Fruit fly (Drosophila melanogaster) whole organism, embryonic: Measurements from ENCODE around the gene pigs.

Source experiments
- C15 ChIP-seq: fragments of 200-800 bp; sonication (Bioruptor generic); IDR thresholded peaks from 3 replicates; pipeline ENCODE4 v1.3.6; 2022; ENCODE audit warnings: missing biosample characterization, missing genetic modification characterization
- CG1529 ChIP-seq: fragments of 200-800 bp; sonication (Bioruptor generic); optimal IDR thresholded peaks from 3 replicates; lab custom pipeline; 2018; ENCODE audit warnings: missing biosample characterization, missing genetic modification characterization
- CG16815 ChIP-seq: fragments of 200-800 bp; sonication (Bioruptor generic); optimal IDR thresholded peaks from 3 replicates; lab custom pipeline; 2017; ENCODE audit warnings: missing biosample characterization, mild to moderate bottlenecking, missing genetic modification characterization
- CG16863 ChIP-seq: fragments of 200-800 bp; sonication (Bioruptor generic); optimal IDR thresholded peaks from 3 replicates; lab custom pipeline; 2016; ENCODE audit warnings: missing biosample characterization, missing genetic modification characterization
- CG17359 ChIP-seq: fragments of 200-800 bp; sonication (Bioruptor generic); optimal IDR thresholded peaks from 3 replicates; lab custom pipeline; 2018; ENCODE audit warnings: missing biosample characterization, mild to moderate bottlenecking, missing genetic modification characterization, moderate library complexity
- CG17385 ChIP-seq: fragments of 200-800 bp; sonication (Bioruptor generic); optimal IDR thresholded peaks from 3 replicates; lab custom pipeline; 2018; ENCODE audit warnings: missing biosample characterization, mild to moderate bottlenecking, missing genetic modification characterization
- CG18619 ChIP-seq: fragments of 200-800 bp; sonication (Bioruptor generic); optimal IDR thresholded peaks from 3 replicates; lab custom pipeline; 2017; ENCODE audit warnings: missing biosample characterization, mild to moderate bottlenecking, missing genetic modification characterization
- CG33557 ChIP-seq: fragments of 200-800 bp; sonication (Bioruptor generic); optimal IDR thresholded peaks from 2 replicates; lab custom pipeline; 2019; ENCODE audit warnings: missing biosample characterization, mild to moderate bottlenecking, missing genetic modification characterization, moderate library complexity
- CG34376 ChIP-seq: fragments of 200-800 bp; sonication (Bioruptor generic); optimal IDR thresholded peaks from 2 replicates; lab custom pipeline; 2018; ENCODE audit warnings: missing biosample characterization, mild to moderate bottlenecking, missing genetic modification characterization
- CG7357 ChIP-seq: fragments of 200-800 bp; sonication (Bioruptor generic); IDR thresholded peaks from 3 replicates; pipeline ENCODE4 v1.3.6; 2022; ENCODE audit warnings: missing biosample characterization, missing genetic modification characterization
- CG7556 ChIP-seq: fragments of 200-800 bp; sonication (Bioruptor generic); optimal IDR thresholded peaks from 2 replicates; lab custom pipeline; 2017; ENCODE audit warnings: missing biosample characterization, mild to moderate bottlenecking, missing genetic modification characterization
- D19B ChIP-seq: fragments of 200-800 bp; sonication (Bioruptor generic); optimal IDR thresholded peaks from 2 replicates; lab custom pipeline; 2017; ENCODE audit warnings: missing biosample characterization, mild to moderate bottlenecking, missing genetic modification characterization
- ERR ChIP-seq: fragments of 200-800 bp; sonication (Bioruptor generic); optimal IDR thresholded peaks from 2 replicates; lab custom pipeline; 2016; ENCODE audit warnings: missing biosample characterization, missing genetic modification characterization
- HLH3B ChIP-seq: fragments of 200-800 bp; sonication (Bioruptor generic); IDR thresholded peaks from 2 replicates; pipeline ENCODE4 v1.3.6; 2022; ENCODE audit warnings: missing biosample characterization, missing genetic modification characterization
- Lim3 ChIP-seq: fragments of 200-800 bp; sonication (Bioruptor generic); IDR thresholded peaks from 2 replicates; pipeline ENCODE4 v1.3.6; 2022; ENCODE audit warnings: missing biosample characterization, missing genetic modification characterization
- MESR4 ChIP-seq: fragments of 200-800 bp; sonication (Bioruptor generic); optimal IDR thresholded peaks from 2 replicates; lab custom pipeline; 2018; ENCODE audit warnings: missing biosample characterization, mild to moderate bottlenecking, missing genetic modification characterization, moderate library complexity
- Mrtf ChIP-seq: fragments of 200-800 bp; sonication (Bioruptor generic); IDR thresholded peaks from 3 replicates; pipeline ENCODE4 v1.3.6; 2022; ENCODE audit warnings: missing biosample characterization, missing genetic modification characterization
- Opbp ChIP-seq: fragments of 200-800 bp; sonication (Bioruptor generic); IDR thresholded peaks from 3 replicates; pipeline ENCODE4 v1.3.6; 2022; ENCODE audit warnings: missing biosample characterization, missing genetic modification characterization; ENCODE audit not compliant: partially characterized antibody
- PHDP ChIP-seq: fragments of 200-800 bp; sonication (Bioruptor generic); optimal IDR thresholded peaks from 3 replicates; lab custom pipeline; 2018; ENCODE audit warnings: missing biosample characterization, mild to moderate bottlenecking, missing genetic modification characterization, moderate library complexity
- Rx ChIP-seq: fragments of 200-800 bp; sonication (Bioruptor generic); IDR thresholded peaks from 2 replicates; pipeline ENCODE4 v1.3.6; 2022; ENCODE audit warnings: missing biosample characterization, missing genetic modification characterization
- Sox100B ChIP-seq: fragments of 200-800 bp; sonication (Bioruptor generic); optimal IDR thresholded peaks from 3 replicates; lab custom pipeline; 2018; ENCODE audit warnings: missing biosample characterization, mild to moderate bottlenecking, missing genetic modification characterization
- Trl ChIP-seq, 3 experiments: fragments of >200 bp in 2 of 3; fragments of 200-800 bp in 1 of 3; sonication (Bioruptor generic) in 1 of 3; optimal IDR thresholded peaks; 2 replicates in 1 of 3; 3 replicates in 2 of 3; lab custom pipeline; 2016 to 2017; ENCODE audit warnings: missing biosample characterization in 1 of 3, missing genetic modification characterization in 1 of 3
- cato ChIP-seq: fragments of 200-800 bp; sonication (Bioruptor generic); optimal IDR thresholded peaks from 2 replicates; lab custom pipeline; 2016; ENCODE audit warnings: missing biosample characterization, missing genetic modification characterization, borderline replicate concordance
- chinmo ChIP-seq: fragments of 200-800 bp; sonication (Bioruptor generic); IDR thresholded peaks from 4 replicates; pipeline ENCODE4 v1.3.6; 2022; ENCODE audit warnings: missing biosample characterization, missing genetic modification characterization; ENCODE audit not compliant: partially characterized antibody
- chm ChIP-seq: fragments of 200-800 bp; sonication (Bioruptor generic); IDR thresholded peaks from 2 replicates; pipeline ENCODE4 v1.3.6; 2022; ENCODE audit warnings: missing biosample characterization, missing genetic modification characterization
- dmrt99B ChIP-seq: fragments of 200-800 bp; sonication (Bioruptor generic); optimal IDR thresholded peaks from 2 replicates; lab custom pipeline; 2018; ENCODE audit warnings: missing biosample characterization, mild to moderate bottlenecking, missing genetic modification characterization, moderate library complexity
- dpn ChIP-seq, 2 experiments: fragments of 200-800 bp; sonication (Bioruptor generic); optimal IDR thresholded peaks; 3 replicates each; lab custom pipeline; 2016; ENCODE audit warnings: missing biosample characterization in 2 of 2, missing genetic modification characterization in 2 of 2
- dysf ChIP-seq: fragments of 200-800 bp; sonication (Bioruptor generic); IDR thresholded peaks from 3 replicates; pipeline ENCODE4 v1.3.6; 2022; ENCODE audit warnings: missing biosample characterization, missing genetic modification characterization
- esg ChIP-seq: fragments of 200-800 bp; sonication (Bioruptor generic); conservative IDR thresholded peaks from 2 replicates; pipeline ENCODE4 v1.3.6; 2022; ENCODE audit warnings: missing biosample characterization, missing genetic modification characterization
- fd96Cb ChIP-seq: fragments of 200-800 bp; sonication (Bioruptor generic); optimal IDR thresholded peaks from 2 replicates; lab custom pipeline; 2018; ENCODE audit warnings: missing biosample characterization, mild to moderate bottlenecking, missing genetic modification characterization, moderate library complexity
- gem ChIP-seq: fragments of 200-800 bp; sonication (Bioruptor generic); optimal IDR thresholded peaks from 2 replicates; lab custom pipeline; 2019; ENCODE audit warnings: missing biosample characterization, mild to moderate bottlenecking, missing genetic modification characterization, moderate library complexity
- gsb ChIP-seq: fragments of 200-800 bp; sonication (Bioruptor generic); IDR thresholded peaks from 2 replicates; pipeline ENCODE4 v1.3.6; 2022; ENCODE audit warnings: missing biosample characterization, missing genetic modification characterization
- h ChIP-seq: fragments of >200 bp; optimal IDR thresholded peaks from 2 replicates; lab custom pipeline; 2017
- ham ChIP-seq: fragments of 200-800 bp; sonication (Bioruptor generic); IDR thresholded peaks from 2 replicates; pipeline ENCODE4 v1.3.6; 2022; ENCODE audit warnings: missing biosample characterization, missing genetic modification characterization
- hkb ChIP-seq, 2 experiments: fragments of 200-800 bp in 1 of 2; fragments of >200 bp in 1 of 2; sonication (Bioruptor generic) in 1 of 2; IDR thresholded peaks in 1 of 2; optimal IDR thresholded peaks in 1 of 2; 2 replicates each; pipeline versions ENCODE4 v1.3.6 to Lab custom; 2017 to 2022; ENCODE audit warnings: missing biosample characterization in 1 of 2, missing genetic modification characterization in 1 of 2
- lola ChIP-seq, 3 experiments: fragments of >200 bp in 2 of 3; fragments of 200-800 bp in 1 of 3; sonication (Bioruptor generic) in 1 of 3; optimal IDR thresholded peaks; 2 replicates each; lab custom pipeline; 2017 to 2019; ENCODE audit warnings: missing biosample characterization in 3 of 3, missing genetic modification characterization in 3 of 3, mild to moderate bottlenecking in 1 of 3, moderate library complexity in 1 of 3
- nerfin-1 ChIP-seq: fragments of 200-800 bp; sonication (Bioruptor generic); optimal IDR thresholded peaks from 3 replicates; lab custom pipeline; 2019; ENCODE audit warnings: missing biosample characterization, mild to moderate bottlenecking, missing genetic modification characterization, moderate library complexity
- nmo ChIP-seq: fragments of 200-800 bp; sonication (Bioruptor generic); optimal IDR thresholded peaks from 2 replicates; lab custom pipeline; 2018; ENCODE audit warnings: missing biosample characterization, mild to moderate bottlenecking, missing genetic modification characterization, moderate library complexity
- p53 ChIP-seq: fragments of 200-800 bp; sonication (Bioruptor generic); optimal IDR thresholded peaks from 2 replicates; lab custom pipeline; 2016; ENCODE audit warnings: missing biosample characterization, missing genetic modification characterization
- ranshi ChIP-seq: fragments of 200-800 bp; sonication (Bioruptor generic); IDR thresholded peaks from 2 replicates; pipeline ENCODE4 v1.3.6; 2022; ENCODE audit warnings: missing biosample characterization, missing genetic modification characterization
- slou ChIP-seq: fragments of 200-800 bp; sonication (Bioruptor generic); optimal IDR thresholded peaks from 3 replicates; lab custom pipeline; 2016; ENCODE audit warnings: missing biosample characterization, missing genetic modification characterization
- ssp ChIP-seq: fragments of 200-800 bp; sonication (Bioruptor generic); IDR thresholded peaks from 2 replicates; pipeline ENCODE4 v1.3.6; 2022; ENCODE audit warnings: missing biosample characterization, missing genetic modification characterization
- stc ChIP-seq: fragments of 200-800 bp; sonication (Bioruptor generic); IDR thresholded peaks from 2 replicates; pipeline ENCODE4 v1.3.6; 2022; ENCODE audit warnings: missing biosample characterization, missing genetic modification characterization
- tap ChIP-seq: fragments of 200-800 bp; optimal IDR thresholded peaks from 3 replicates; lab custom pipeline; 2019; ENCODE audit warnings: missing biosample characterization, mild to moderate bottlenecking, missing genetic modification characterization, moderate library complexity
- tgo ChIP-seq: fragments of 200-800 bp; sonication (Bioruptor generic); IDR thresholded peaks from 3 replicates; pipeline ENCODE4 v1.3.6; 2022; ENCODE audit warnings: missing biosample characterization, missing genetic modification characterization
- tin ChIP-seq: fragments of 200-800 bp; sonication (Bioruptor generic); optimal IDR thresholded peaks from 3 replicates; lab custom pipeline; 2016; ENCODE audit warnings: missing biosample characterization, missing genetic modification characterization
- tup ChIP-seq: fragments of 200-800 bp; sonication (Bioruptor generic); optimal IDR thresholded peaks from 2 replicates; lab custom pipeline; 2016; ENCODE audit warnings: missing biosample characterization, mild to moderate bottlenecking, missing genetic modification characterization, moderate library complexity
- tx ChIP-seq: fragments of 200-800 bp; sonication (Bioruptor generic); optimal IDR thresholded peaks from 2 replicates; lab custom pipeline; 2016; ENCODE audit warnings: missing biosample characterization, missing genetic modification characterization
- vvl ChIP-seq: fragments of 200-800 bp; sonication (Bioruptor generic); IDR thresholded peaks from 2 replicates; pipeline ENCODE4 v1.3.6; 2022; ENCODE audit warnings: missing biosample characterization, missing genetic modification characterization
- zen2 ChIP-seq: fragments of 200-800 bp; sonication (Bioruptor generic); IDR thresholded peaks from 3 replicates; pipeline ENCODE4 v1.3.6; 2022; ENCODE audit warnings: missing biosample characterization, missing genetic modification characterization; ENCODE audit not compliant: partially characterized antibody

Gene pigs

dm6 chrX:6702028-6702433 is 102.2 kb downstream of the pigs start (continued):
- TF ChIP-seq CG33557 (GFP tag; lab: Kevin White, UChicago) (peak; percentile 67), tx (GFP tag; lab: Kevin White, UChicago) (peak; percentile 4), gem (tag; lab: Kevin White, UChicago) (peak; percentile 82), tup (GFP tag; lab: Kevin White, UChicago) (no peak), tap (tag; lab: Kevin White, UChicago) (peak; percentile 69), nmo (peak; percentile 85), CG17359 (tag; lab: Kevin White, UChicago) (peak; percentile 81), lola (GFP tag; optimal IDR thresholded peaks at IDR 0.05; lab: Kevin White, UChicago) (peak in 1 of 3 experiments; percentile 71), esg (peak; percentile 73), MESR4 (GFP tag; lab: Kevin White, UChicago) (no peak), Rx (GFP tag; lab: Robert Waterston, UW) (peak; percentile 58; the same call in 1 of the 2 replicates), chinmo (GFP tag; lab: Robert Waterston, UW) (no peak), Mrtf (GFP tag; lab: Robert Waterston, UW) (no peak), gsb (GFP tag; lab: Robert Waterston, UW) (no peak), dmrt99B (tag; lab: Kevin White, UChicago) (peak; percentile 89), hkb (optimal IDR thresholded peaks at IDR 0.05; lab: Kevin White, UChicago) (no peak), hkb (GFP tag; IDR thresholded peaks at IDR 0.05; lab: Robert Waterston, UW) (peak; percentile 78), Lim3 (GFP tag; lab: Robert Waterston, UW) (0 out of 2 replicates have a peak, but pooled peaks have one; percentile 30), CG16815 (GFP tag; lab: Kevin White, UChicago) (no peak), fd96Cb (peak; percentile 81), CG7357 (GFP tag; lab: Robert Waterston, UW) (peak; percentile 61; the same call in 1 of the 3 replicates), stc (GFP tag; lab: Robert Waterston, UW) (peak; percentile 72), ham (GFP tag; lab: Robert Waterston, UW) (no peak), tgo (GFP tag; lab: Robert Waterston, UW) (peak; percentile 63), ranshi (GFP tag; lab: Robert Waterston, UW) (no peak), PHDP (tag; lab: Kevin White, UChicago) (peak; percentile 64), slou (no peak), Trl (optimal IDR thresholded peaks at IDR 0.05; lab: Kevin White, UChicago) (no peak), Trl (GFP tag; optimal IDR thresholded peaks at IDR 0.05; lab: Kevin White, UChicago) (peak; percentile 37), CG18619 (GFP tag; lab: Kevin White, UChicago) (peak; percentile 55), h (lab: Kevin White, UChicago) (no peak), dysf (GFP tag; lab: Robert Waterston, UW) (peak; percentile 68), HLH3B (GFP tag; lab: Robert Waterston, UW) (peak; percentile 76), Opbp (no peak), CG7556 (GFP tag; lab: Kevin White, UChicago) (peak; percentile 59), tin (GFP tag; lab: Kevin White, UChicago) (peak; percentile 30), ssp (GFP tag; lab: Robert Waterston, UW) (peak; percentile 47; the same call in 1 of the 2 replicates), CG1529 (GFP tag; lab: Kevin White, UChicago) (peak; percentile 59), CG16863 (peak; percentile 40), cato (GFP tag; lab: Kevin White, UChicago) (no peak), chm (no peak), CG17385 (GFP tag; lab: Kevin White, UChicago) (peak; percentile 65), D19B (GFP tag; lab: Kevin White, UChicago) (no peak), CG34376 (GFP tag; lab: Kevin White, UChicago) (no peak), zen2 (GFP tag; lab: Robert Waterston, UW) (no peak), Sox100B (peak; percentile 81), p53 (no peak), C15 (no peak), nerfin-1 (tag; lab: Kevin White, UChicago) (peak; percentile 75), vvl (GFP tag; lab: Robert Waterston, UW) (peak; percentile 73), dpn (GFP tag; optimal IDR thresholded peaks at IDR 0.05; lab: Kevin White, UChicago) (peak; percentile 56 to 63), ERR (GFP tag; lab: Kevin White, UChicago) (no peak)
